Fruit fly (Drosophila melanogaster) whole organism, embryonic: ENCODE measurements around the gene CG10570.
A peak's percentile ranks its signal among the peaks of the same experiment; 100 is the strongest.

Source experiments
- CG11696 ChIP-seq: fragments of 200-800 bp; sonication (Bioruptor generic); IDR thresholded peaks from 2 replicates; pipeline ENCODE4 v1.3.6; 2022; ENCODE audit warnings: missing biosample characterization, missing genetic modification characterization
- CG12219 ChIP-seq: fragments of 200-800 bp; sonication (Bioruptor generic); optimal IDR thresholded peaks from 3 replicates; lab custom pipeline; 2018; ENCODE audit warnings: missing biosample characterization, mild to moderate bottlenecking, missing genetic modification characterization
- CG12391 ChIP-seq: fragments of 200-800 bp; sonication (Bioruptor generic); optimal IDR thresholded peaks from 3 replicates; lab custom pipeline; 2018; ENCODE audit warnings: missing biosample characterization, mild to moderate bottlenecking, missing genetic modification characterization, moderate library complexity
- CG14710 ChIP-seq: fragments of 200-800 bp; sonication (Bioruptor generic); optimal IDR thresholded peaks from 3 replicates; lab custom pipeline; 2019; ENCODE audit warnings: missing biosample characterization, mild to moderate bottlenecking, missing genetic modification characterization, moderate library complexity
- CG15479 ChIP-seq: fragments of 200-800 bp; sonication (Bioruptor generic); optimal IDR thresholded peaks from 3 replicates; lab custom pipeline; 2019; ENCODE audit warnings: missing biosample characterization, mild to moderate bottlenecking, missing genetic modification characterization, moderate library complexity
- CG1603 ChIP-seq: fragments of 200-800 bp; sonication (Bioruptor generic); optimal IDR thresholded peaks from 2 replicates; lab custom pipeline; 2019; ENCODE audit warnings: missing biosample characterization, mild to moderate bottlenecking, missing genetic modification characterization, moderate library complexity
- CG17186 ChIP-seq: fragments of 200-800 bp; sonication (Bioruptor generic); optimal IDR thresholded peaks from 3 replicates; lab custom pipeline; 2017; ENCODE audit warnings: missing biosample characterization, missing genetic modification reagents, missing genetic modification characterization
- CG17385 ChIP-seq: fragments of 200-800 bp; sonication (Bioruptor generic); optimal IDR thresholded peaks from 3 replicates; lab custom pipeline; 2018; ENCODE audit warnings: missing biosample characterization, mild to moderate bottlenecking, missing genetic modification characterization
- CG17829 ChIP-seq: fragments of 200-800 bp; optimal IDR thresholded peaks from 2 replicates; lab custom pipeline; 2019; ENCODE audit warnings: missing biosample characterization, mild to moderate bottlenecking, missing genetic modification characterization, moderate library complexity
- CG18262 ChIP-seq: fragments of 200-800 bp; optimal IDR thresholded peaks from 3 replicates; lab custom pipeline; 2019; ENCODE audit warnings: missing biosample characterization, mild to moderate bottlenecking, missing genetic modification characterization, moderate library complexity
- CG18599 ChIP-seq: fragments of 200-800 bp; sonication (Bioruptor generic); optimal IDR thresholded peaks from 3 replicates; lab custom pipeline; 2017; ENCODE audit warnings: missing biosample characterization, missing genetic modification characterization, mild to moderate bottlenecking, moderate library complexity, missing genetic modification reagents
- CG2678 ChIP-seq: fragments of 200-800 bp; sonication (Bioruptor generic); optimal IDR thresholded peaks from 3 replicates; lab custom pipeline; 2019; ENCODE audit warnings: missing biosample characterization, mild to moderate bottlenecking, missing genetic modification characterization, moderate library complexity
- CG2712 ChIP-seq: fragments of 200-800 bp; optimal IDR thresholded peaks from 3 replicates; lab custom pipeline; 2019; ENCODE audit warnings: missing biosample characterization, mild to moderate bottlenecking, missing genetic modification characterization, moderate library complexity
- CG2889 ChIP-seq: fragments of 200-800 bp; sonication (Bioruptor generic); IDR thresholded peaks from 3 replicates; pipeline ENCODE4 v1.3.6; 2022; ENCODE audit warnings: missing biosample characterization, missing genetic modification characterization
- CG32772 ChIP-seq: fragments of 200-800 bp; sonication (Bioruptor generic); IDR thresholded peaks from 2 replicates; pipeline ENCODE4 v1.3.6; 2022; ENCODE audit warnings: missing biosample characterization, missing genetic modification characterization
- CG4360 ChIP-seq: fragments of 200-800 bp; sonication (Bioruptor generic); IDR thresholded peaks from 2 replicates; pipeline ENCODE4 v1.3.6; 2022; ENCODE audit warnings: missing biosample characterization, missing genetic modification characterization
- CG6272 ChIP-seq: fragments of 200-800 bp; sonication (Bioruptor generic); IDR thresholded peaks from 2 replicates; pipeline ENCODE4 v1.3.6; 2022; ENCODE audit warnings: missing biosample characterization, missing genetic modification characterization
- CG7372 ChIP-seq: fragments of 200-800 bp; sonication (Bioruptor generic); IDR thresholded peaks from 2 replicates; pipeline ENCODE4 v1.3.6; 2022; ENCODE audit warnings: missing biosample characterization, missing genetic modification characterization
- CG8388 ChIP-seq: fragments of 200-800 bp; sonication (Bioruptor generic); optimal IDR thresholded peaks from 2 replicates; lab custom pipeline; 2019; ENCODE audit warnings: missing biosample characterization, mild to moderate bottlenecking, missing genetic modification characterization, moderate library complexity
- CG9609 ChIP-seq: fragments of 200-800 bp; sonication (Bioruptor generic); optimal IDR thresholded peaks from 3 replicates; lab custom pipeline; 2016; ENCODE audit warnings: missing biosample characterization, missing genetic modification characterization
- CG9727 ChIP-seq: fragments of 200-800 bp; sonication (Bioruptor generic); optimal IDR thresholded peaks from 3 replicates; lab custom pipeline; 2017; ENCODE audit warnings: missing biosample characterization, mild to moderate bottlenecking, missing genetic modification characterization
- ERR ChIP-seq: fragments of 200-800 bp; sonication (Bioruptor generic); optimal IDR thresholded peaks from 2 replicates; lab custom pipeline; 2016; ENCODE audit warnings: missing biosample characterization, missing genetic modification characterization
- Ets65A ChIP-seq: fragments of 200-800 bp; sonication (Bioruptor generic); peaks from one replicate; lab custom pipeline; 2016; ENCODE audit warnings: missing biosample characterization, missing genetic modification characterization
- Hr51 ChIP-seq, 2 experiments: fragments of 200-800 bp; sonication (Bioruptor generic); optimal IDR thresholded peaks; 2 replicates in 1 of 2; 3 replicates in 1 of 2; lab custom pipeline; 2016 to 2018; ENCODE audit warnings: missing biosample characterization in 2 of 2, missing genetic modification characterization in 2 of 2, mild to moderate bottlenecking in 1 of 2, moderate library complexity in 1 of 2
- Lhr ChIP-seq: fragments of 200-800 bp; sonication (Bioruptor generic); optimal IDR thresholded peaks from 3 replicates; lab custom pipeline; 2017; ENCODE audit warnings: mild to moderate bottlenecking, missing biosample characterization, missing genetic modification reagents, missing genetic modification characterization
- Max ChIP-seq: fragments of 200-800 bp; sonication (Bioruptor generic); optimal IDR thresholded peaks from 2 replicates; lab custom pipeline; 2016; ENCODE audit warnings: missing biosample characterization, mild to moderate bottlenecking, missing genetic modification characterization
- Meics ChIP-seq: fragments of 200-800 bp; sonication (Bioruptor generic); optimal IDR thresholded peaks from 2 replicates; lab custom pipeline; 2017; ENCODE audit warnings: missing biosample characterization, mild to moderate bottlenecking, missing genetic modification characterization
- Neu2 ChIP-seq: fragments of 200-800 bp; sonication (Bioruptor generic); optimal IDR thresholded peaks from 3 replicates; lab custom pipeline; 2016; ENCODE audit warnings: missing biosample characterization, missing genetic modification characterization, borderline replicate concordance
- Oli ChIP-seq: fragments of 200-800 bp; sonication (Bioruptor generic); optimal IDR thresholded peaks from 2 replicates; lab custom pipeline; 2018; ENCODE audit warnings: missing biosample characterization, mild to moderate bottlenecking, missing genetic modification characterization, moderate library complexity
- Pdp1 ChIP-seq, 2 experiments: fragments of 200-800 bp; sonication (Bioruptor generic); optimal IDR thresholded peaks; 3 replicates each; lab custom pipeline; 2016; ENCODE audit warnings: missing biosample characterization in 2 of 2, missing genetic modification characterization in 2 of 2, mild to moderate bottlenecking in 1 of 2, moderate library complexity in 1 of 2
- Six4 ChIP-seq: fragments of 200-800 bp; sonication (Bioruptor generic); optimal IDR thresholded peaks from 2 replicates; lab custom pipeline; 2016; ENCODE audit warnings: missing biosample characterization, missing genetic modification characterization
- Taf1 ChIP-seq: fragments of 200-800 bp; sonication (Bioruptor generic); IDR thresholded peaks from 2 replicates; pipeline ENCODE4 v1.3.6; 2022; ENCODE audit warnings: missing biosample characterization, missing genetic modification characterization
- bab2 ChIP-seq: fragments of 200-800 bp; sonication (Bioruptor generic); optimal IDR thresholded peaks from 2 replicates; lab custom pipeline; 2016; ENCODE audit warnings: missing biosample characterization, missing genetic modification characterization
- ci ChIP-seq: fragments of 200-800 bp; sonication (Bioruptor generic); IDR thresholded peaks from 3 replicates; pipeline ENCODE4 v1.3.6; 2022; ENCODE audit warnings: missing biosample characterization, missing genetic modification characterization
- da ChIP-seq: fragments of 200-800 bp; sonication (Bioruptor generic); optimal IDR thresholded peaks from 2 replicates; lab custom pipeline; 2016; ENCODE audit warnings: missing biosample characterization, missing genetic modification characterization
- dmrt99B ChIP-seq: fragments of 200-800 bp; sonication (Bioruptor generic); optimal IDR thresholded peaks from 2 replicates; lab custom pipeline; 2018; ENCODE audit warnings: missing biosample characterization, mild to moderate bottlenecking, missing genetic modification characterization, moderate library complexity
- dysf ChIP-seq: fragments of 200-800 bp; sonication (Bioruptor generic); IDR thresholded peaks from 3 replicates; pipeline ENCODE4 v1.3.6; 2022; ENCODE audit warnings: missing biosample characterization, missing genetic modification characterization
- esg ChIP-seq: fragments of 200-800 bp; sonication (Bioruptor generic); conservative IDR thresholded peaks from 2 replicates; pipeline ENCODE4 v1.3.6; 2022; ENCODE audit warnings: missing biosample characterization, missing genetic modification characterization
- exex ChIP-seq: fragments of 200-800 bp; sonication (Bioruptor generic); optimal IDR thresholded peaks from 4 replicates; lab custom pipeline; 2018; ENCODE audit warnings: missing biosample characterization, mild to moderate bottlenecking, missing genetic modification characterization, moderate library complexity
- fd102C ChIP-seq: fragments of 200-800 bp; sonication (Bioruptor generic); optimal IDR thresholded peaks from 2 replicates; lab custom pipeline; 2018; ENCODE audit warnings: missing biosample characterization, mild to moderate bottlenecking, missing genetic modification characterization, moderate library complexity
- gsb-n ChIP-seq: fragments of 200-800 bp; sonication (Bioruptor generic); optimal IDR thresholded peaks from 3 replicates; lab custom pipeline; 2018; ENCODE audit warnings: missing biosample characterization, mild to moderate bottlenecking, missing genetic modification characterization
- hb ChIP-seq: fragments of 200-800 bp; sonication (Bioruptor generic); IDR thresholded peaks from 3 replicates; pipeline ENCODE4 v1.3.6; 2022; ENCODE audit warnings: missing biosample characterization, missing genetic modification characterization; ENCODE audit not compliant: partially characterized antibody
- kah ChIP-seq: fragments of 200-800 bp; sonication (Bioruptor generic); optimal IDR thresholded peaks from 2 replicates; lab custom pipeline; 2018; ENCODE audit warnings: missing biosample characterization, mild to moderate bottlenecking, missing genetic modification characterization
- lov ChIP-seq, 2 experiments: fragments of 200-800 bp in 1 of 2; fragments of >200 bp in 1 of 2; sonication (Bioruptor generic) in 1 of 2; IDR thresholded peaks in 1 of 2; optimal IDR thresholded peaks in 1 of 2; 2 replicates in 1 of 2; 3 replicates in 1 of 2; pipeline versions ENCODE4 v1.3.6 to Lab custom; 2017 to 2022; ENCODE audit warnings: missing biosample characterization in 1 of 2, missing genetic modification characterization in 1 of 2
- p53 ChIP-seq: fragments of 200-800 bp; sonication (Bioruptor generic); optimal IDR thresholded peaks from 2 replicates; lab custom pipeline; 2016; ENCODE audit warnings: missing biosample characterization, missing genetic modification characterization
- prd ChIP-seq, 3 experiments: fragments of >200 bp in 2 of 3; fragments of 200-800 bp in 1 of 3; sonication (Bioruptor generic) in 1 of 3; optimal IDR thresholded peaks in 2 of 3; IDR thresholded peaks in 1 of 3; 2 replicates in 2 of 3; 3 replicates in 1 of 3; pipeline versions ENCODE4 v1.3.6 to Lab custom; 2017 to 2022; ENCODE audit warnings: missing biosample characterization in 1 of 3, missing genetic modification characterization in 1 of 3
- tap ChIP-seq: fragments of 200-800 bp; optimal IDR thresholded peaks from 3 replicates; lab custom pipeline; 2019; ENCODE audit warnings: missing biosample characterization, mild to moderate bottlenecking, missing genetic modification characterization, moderate library complexity
- twi ChIP-seq: fragments of 200-800 bp; optimal IDR thresholded peaks from 2 replicates; lab custom pipeline; 2019; ENCODE audit warnings: missing biosample characterization, mild to moderate bottlenecking, missing genetic modification characterization, moderate library complexity

Gene CG10570

dm6 chr2L:18808754-18809329, 2.2 kb downstream of the CG10570 start (continued):
- TF ChIP-seq esg (GFP tag; lab: Robert Waterston, UW) (no peak), Hr51 (GFP tag; optimal IDR thresholded peaks at IDR 0.05; lab: Kevin White, UChicago) (peak in 1 of 2 experiments; percentile 4), bab2 (GFP tag; lab: Kevin White, UChicago) (no peak), CG18599 (GFP tag; lab: Kevin White, UChicago) (peak; percentile 26), CG8388 (peak; percentile 11), dmrt99B (tag; lab: Kevin White, UChicago) (peak; percentile 46), CG17186 (GFP tag; lab: Kevin White, UChicago) (no peak), CG11696 (GFP tag; lab: Robert Waterston, UW) (no peak), hb (GFP tag; lab: Robert Waterston, UW) (no peak), CG17829 (tag; lab: Kevin White, UChicago) (peak; percentile 46), Ets65A (peak; percentile 35), CG9609 (GFP tag; lab: Kevin White, UChicago) (no peak), Lhr (no peak), Neu2 (GFP tag; lab: Kevin White, UChicago) (no peak), kah (GFP tag; lab: Kevin White, UChicago) (no peak), Max (GFP tag; lab: Kevin White, UChicago) (no peak), Meics (GFP tag; lab: Kevin White, UChicago) (no peak), CG7372 (GFP tag; lab: Robert Waterston, UW) (no peak), CG2678 (peak; percentile 47), CG14710 (peak; percentile 28), da (GFP tag; lab: Kevin White, UChicago) (no peak), gsb-n (no peak), twi (tag; lab: Kevin White, UChicago) (peak; percentile 32), Pdp1 (GFP tag; optimal IDR thresholded peaks at IDR 0.05; lab: Kevin White, UChicago) (no peak), Oli (peak; percentile 16), CG4360 (GFP tag; lab: Robert Waterston, UW) (0 out of 2 replicates have a peak, but pooled peaks have one; percentile 30), CG17385 (GFP tag; lab: Kevin White, UChicago) (peak; percentile 9), Taf1 (no peak), CG15479 (no peak), CG2712 (tag; lab: Kevin White, UChicago) (peak; percentile 54), fd102C (GFP tag; lab: Kevin White, UChicago) (peak; percentile 41), CG18262 (tag; lab: Kevin White, UChicago) (peak; percentile 38), p53 (GFP tag; lab: Kevin White, UChicago) (no peak), CG2889 (peak; percentile 23; the same call in 1 of the 3 replicates), ci (peak; percentile 53; the same call in 1 of the 3 replicates), CG12391 (tag; lab: Kevin White, UChicago) (peak; percentile 30), lov (optimal IDR thresholded peaks at IDR 0.05; lab: Kevin White, UChicago) (no peak), lov (GFP tag; IDR thresholded peaks at IDR 0.05; lab: Robert Waterston, UW) (no peak), dysf (GFP tag; lab: Robert Waterston, UW) (peak; percentile 24; the same call in 1 of the 3 replicates), exex (tag; lab: Kevin White, UChicago) (no peak), prd (optimal IDR thresholded peaks at IDR 0.05; lab: Kevin White, UChicago) (no peak), prd (GFP tag; IDR thresholded peaks at IDR 0.05; lab: Robert Waterston, UW) (peak; percentile 87), CG6272 (no peak), CG9727 (peak; percentile 60), CG32772 (no peak), Six4 (GFP tag; lab: Kevin White, UChicago) (no peak), CG12219 (GFP tag; lab: Kevin White, UChicago) (no peak), tap (tag; lab: Kevin White, UChicago) (peak; percentile 20), CG1603 (tag; lab: Kevin White, UChicago) (peak; percentile 47), ERR (GFP tag; lab: Kevin White, UChicago) (no peak)
